Fruit fly (Drosophila melanogaster) S2 (cell line): ENCODE data around the gene Rph.

Experiments used
- CG8478 ChIP-seq: fragments of >200 bp; optimal IDR thresholded peaks from 2 replicates; lab custom pipeline; 2018
- CTCF ChIP-seq, 2 experiments: fragments of >200 bp; optimal IDR thresholded peaks; 2 replicates each; lab custom pipeline; 2018

DNA sequence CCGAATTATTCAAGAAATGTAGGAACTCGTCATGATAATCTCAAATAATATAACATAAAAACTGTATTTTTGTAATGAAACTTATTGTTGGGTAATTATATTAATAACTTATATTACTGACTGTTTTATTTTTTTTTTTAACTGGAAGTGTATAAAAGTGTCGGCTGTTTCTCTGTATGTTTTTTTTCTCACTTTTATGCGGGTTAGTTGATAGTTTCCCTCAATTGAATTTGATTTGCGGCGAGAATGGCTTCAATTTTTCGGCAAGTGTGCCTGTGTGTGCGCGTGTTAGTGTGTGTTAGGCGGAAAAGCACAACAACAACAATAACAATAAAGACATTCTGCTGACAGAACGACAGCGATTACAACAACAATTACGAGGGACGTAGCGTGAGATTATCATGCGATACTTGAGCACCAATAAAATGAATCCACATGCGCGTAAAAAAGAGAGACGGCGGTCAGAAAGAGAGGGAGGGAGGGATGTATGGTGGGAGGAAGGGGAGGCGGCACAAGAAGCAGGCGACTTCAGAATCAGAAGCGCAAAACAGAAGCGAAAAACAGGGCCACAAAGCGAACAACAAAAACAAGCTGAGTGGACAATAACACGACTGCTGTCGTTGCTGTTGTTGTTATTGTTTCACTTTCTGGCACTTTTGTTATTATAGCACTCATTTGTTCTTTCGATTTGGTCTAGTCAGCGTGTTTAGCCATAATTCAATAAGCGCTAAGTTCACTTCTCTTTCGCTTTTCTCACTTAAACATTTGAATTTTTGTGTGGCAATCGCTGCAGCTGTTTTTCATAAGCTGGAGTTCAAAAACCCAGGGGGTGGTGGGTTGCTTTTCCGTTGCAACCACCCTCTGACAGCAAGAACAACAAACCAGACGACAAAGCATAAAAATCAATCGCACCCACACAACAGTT lies 5.8 kb upstream of the Rph start:
- no peak for TF ChIP-seq CG8478 (lab: Kevin White, UChicago)
- TF ChIP-seq CTCF (optimal IDR thresholded peaks at IDR 0.05; lab: Kevin White, UChicago): no peak
